Worm (Caenorhabditis elegans): ENCODE results near the gene nas-37.

The nas-37 gene

ce11 chrX:9987166-9987565 lies 38.3 kb upstream of the nas-37 start:
- TF ChIP-seq C08G9.2 (tag; optimal IDR thresholded peaks at IDR 0.05) (no peak), elt-2 (tag; optimal IDR thresholded peaks at IDR 0.05) (peak; percentile 65)

- TF ChIP-seq elt-2 (tag; optimal IDR thresholded peaks at IDR 0.05) (peak; percentile 44), ceh-34 (tag; optimal IDR thresholded peaks at IDR 0.05) (no peak), pqm-1 (tag; optimal IDR thresholded peaks at IDR 0.05) (no peak)
Observed at ce11 chrX:9984889-9985404, 36.1 kb upstream of the nas-37 start, which contains the start of gene F19C6.5. Gene F19C6.5 (minus strand): TSS chrX:9984939.

ce11 chrX:9981259-9981658 lies 32.4 kb upstream of the nas-37 start:
- TF ChIP-seq tbx-7 (tag; optimal IDR thresholded peaks at IDR 0.05) (no peak), che-1 (tag; optimal IDR thresholded peaks at IDR 0.05) (no peak), dve-1 (tag; optimal IDR thresholded peaks at IDR 0.05) (no peak), ceh-31 (tag; optimal IDR thresholded peaks at IDR 0.05) (no peak), ceh-48 (tag; optimal IDR thresholded peaks at IDR 0.05) (no peak), pha-4 (tag; optimal IDR thresholded peaks at IDR 0.05) (no peak), mec-3 (tag; optimal IDR thresholded peaks at IDR 0.05; ENCODE audit: borderline replicate concordance) (no peak), ama-1 (optimal IDR thresholded peaks at IDR 0.05) (no peak), T23F11.4 (GFP tag; optimal IDR thresholded peaks at IDR 0.05) (no peak), gmeb-2 (tag; optimal IDR thresholded peaks at IDR 0.05) (no peak), elt-2 (tag; optimal IDR thresholded peaks at IDR 0.05) (no peak), ceh-45 (GFP tag; IDR thresholded peaks at IDR 0.05) (no peak), npax-4 (tag; optimal IDR thresholded peaks at IDR 0.05) (no peak), pat-9 (tag; optimal IDR thresholded peaks at IDR 0.05) (no peak), ceh-22 (tag; optimal IDR thresholded peaks at IDR 0.05) (no peak), ceh-34 (tag; optimal IDR thresholded peaks at IDR 0.05) (no peak), fax-1 (tag; optimal IDR thresholded peaks at IDR 0.05) (no peak), ceh-2 (tag; optimal IDR thresholded peaks at IDR 0.05) (no peak), zip-5 (tag; optimal IDR thresholded peaks at IDR 0.05) (no peak)

- no peak for TF ChIP-seq ceh-34 (tag; optimal IDR thresholded peaks at IDR 0.05)
- TF ChIP-seq unc-86 (tag; optimal IDR thresholded peaks at IDR 0.05): no peak
- TF ChIP-seq hlh-8 (tag; optimal IDR thresholded peaks at IDR 0.05): no peak
- TF ChIP-seq unc-3 (GFP tag; conservative IDR thresholded peaks at IDR 0.05): no peak
- no peak for TF ChIP-seq unc-3 (tag; optimal IDR thresholded peaks at IDR 0.05)
- TF ChIP-seq nfya-1 (tag; optimal IDR thresholded peaks at IDR 0.05): no peak
- TF ChIP-seq pha-4 (tag; optimal IDR thresholded peaks at IDR 0.05): no peak
- no peak for TF ChIP-seq ceh-30 (tag; optimal IDR thresholded peaks at IDR 0.05)
- no peak for TF ChIP-seq hlh-30 (tag; optimal IDR thresholded peaks at IDR 0.05; ENCODE audit: insufficient read depth)
- TF ChIP-seq ceh-24 (tag; optimal IDR thresholded peaks at IDR 0.05): no peak
- TF ChIP-seq ceh-2 (tag; optimal IDR thresholded peaks at IDR 0.05): no peak
- no peak for TF ChIP-seq unc-55 (GFP tag; optimal IDR thresholded peaks at IDR 0.05)
- no peak for TF ChIP-seq ref-2 (tag; optimal IDR thresholded peaks at IDR 0.05)
- no peak for TF ChIP-seq ceh-22 (tag; optimal IDR thresholded peaks at IDR 0.05)
- TF ChIP-seq Y22D7AL.16 (tag; optimal IDR thresholded peaks at IDR 0.05): no peak
- no peak for TF ChIP-seq K09A11.1 (tag; optimal IDR thresholded peaks at IDR 0.05; ENCODE audit: insufficient read depth)
- TF ChIP-seq madf-2 (tag; optimal IDR thresholded peaks at IDR 0.05): no peak
- TF ChIP-seq dmd-4 (tag; optimal IDR thresholded peaks at IDR 0.05; ENCODE audit: borderline replicate concordance): no peak
- no peak for TF ChIP-seq hlh-13 (GFP tag; optimal IDR thresholded peaks at IDR 0.05)
- TF ChIP-seq ztf-16 (tag; optimal IDR thresholded peaks at IDR 0.05): no peak
- no peak for TF ChIP-seq fkh-10 (GFP tag; optimal IDR thresholded peaks at IDR 0.05)
Observed at ce11 chrX:9976206-9976605, 27.3 kb upstream of the nas-37 start, which contains the start of gene mgl-1. Gene mgl-1 (minus strand): TSS chrX:9976306.

Data from whole organism, late embryonic.